Fruit fly (Drosophila melanogaster) whole organism, adult: ENCODE data around the gene CG15260.

ENCODE experiments used
- CG11617 ChIP-seq: fragments of 200-800 bp; sonication (Bioruptor generic); optimal IDR thresholded peaks from 2 replicates; lab custom pipeline; 2017; ENCODE audit warnings: mild to moderate bottlenecking, missing biosample characterization, missing genetic modification reagents, missing genetic modification characterization
- CG12768 ChIP-seq: fragments of 200-800 bp; sonication (Bioruptor generic); optimal IDR thresholded peaks from 2 replicates; lab custom pipeline; 2017; ENCODE audit warnings: missing biosample characterization, missing genetic modification characterization, mild to moderate bottlenecking, moderate library complexity, missing genetic modification reagents
- CG14711 ChIP-seq: fragments of 200-800 bp; sonication (Bioruptor generic); optimal IDR thresholded peaks from 2 replicates; lab custom pipeline; 2018; ENCODE audit warnings: missing biosample characterization, mild to moderate bottlenecking, missing genetic modification characterization, moderate library complexity
- CG1620 ChIP-seq: fragments of 200-800 bp; sonication (Bioruptor generic); optimal IDR thresholded peaks from 2 replicates; lab custom pipeline; 2016; ENCODE audit warnings: missing biosample characterization, missing genetic modification characterization
- CG33017 ChIP-seq: fragments of 200-800 bp; sonication (Bioruptor generic); optimal IDR thresholded peaks from 2 replicates; lab custom pipeline; 2018; ENCODE audit warnings: missing biosample characterization, mild to moderate bottlenecking, missing genetic modification characterization, moderate library complexity
- CG5204 ChIP-seq: fragments of 200-800 bp; sonication (Bioruptor generic); optimal IDR thresholded peaks from 2 replicates; lab custom pipeline; 2016; ENCODE audit warnings: missing biosample characterization, missing genetic modification characterization
- CG7045 ChIP-seq: fragments of 200-800 bp; sonication (Bioruptor generic); optimal IDR thresholded peaks from 2 replicates; lab custom pipeline; 2017; ENCODE audit warnings: missing biosample characterization, mild to moderate bottlenecking, missing genetic modification characterization
- CG7101 ChIP-seq: fragments of 200-800 bp; sonication (Bioruptor generic); optimal IDR thresholded peaks from 2 replicates; lab custom pipeline; 2018; ENCODE audit warnings: missing biosample characterization, mild to moderate bottlenecking, missing genetic modification characterization, moderate library complexity
- Clk ChIP-seq: fragments of 200-800 bp; sonication (Bioruptor generic); optimal IDR thresholded peaks from 2 replicates; lab custom pipeline; 2017; ENCODE audit warnings: missing biosample characterization, missing genetic modification characterization
- Crg-1 ChIP-seq: fragments of 200-800 bp; sonication (Bioruptor generic); optimal IDR thresholded peaks from 2 replicates; lab custom pipeline; 2016; ENCODE audit warnings: missing biosample characterization, missing genetic modification characterization
- Hr96 ChIP-seq: fragments of 200-800 bp; sonication (Bioruptor generic); optimal IDR thresholded peaks from 2 replicates; lab custom pipeline; 2016; ENCODE audit warnings: missing biosample characterization, missing genetic modification characterization
- Mnt ChIP-seq: fragments of 200-800 bp; sonication (Bioruptor generic); optimal IDR thresholded peaks from 2 replicates; lab custom pipeline; 2016; ENCODE audit warnings: missing biosample characterization, mild to moderate bottlenecking, missing genetic modification characterization
- bab1 ChIP-seq: fragments of 200-800 bp; sonication (Bioruptor generic); optimal IDR thresholded peaks from 3 replicates; lab custom pipeline; 2019; ENCODE audit warnings: missing biosample characterization, mild to moderate bottlenecking, missing genetic modification characterization, moderate library complexity
- cic ChIP-seq: fragments of 200-800 bp; sonication (Bioruptor generic); optimal IDR thresholded peaks from 2 replicates; lab custom pipeline; 2017; ENCODE audit warnings: missing biosample characterization, mild to moderate bottlenecking, missing genetic modification characterization, moderate library complexity
- cnc ChIP-seq, 2 experiments: fragments of >200 bp; optimal IDR thresholded peaks; 2 replicates each; lab custom pipeline; 2017
- kay ChIP-seq: fragments of 200-800 bp; sonication (Bioruptor generic); peaks from one replicate; lab custom pipeline; 2016; ENCODE audit warnings: missing biosample characterization, missing genetic modification characterization, borderline replicate concordance
- ovo ChIP-seq: fragments of 200-800 bp; sonication (Bioruptor generic); optimal IDR thresholded peaks from 2 replicates; lab custom pipeline; 2016; ENCODE audit warnings: missing biosample characterization, missing genetic modification characterization
- pad ChIP-seq: fragments of 200-800 bp; sonication (Bioruptor generic); optimal IDR thresholded peaks from 3 replicates; lab custom pipeline; 2017; ENCODE audit warnings: missing biosample characterization, missing genetic modification characterization, mild to moderate bottlenecking, moderate library complexity, missing genetic modification reagents
- tj ChIP-seq: fragments of 200-800 bp; sonication (Bioruptor generic); optimal IDR thresholded peaks from 3 replicates; lab custom pipeline; 2017; ENCODE audit warnings: missing biosample characterization, mild to moderate bottlenecking, missing genetic modification characterization, moderate library complexity
- toe ChIP-seq: fragments of 200-800 bp; sonication (Bioruptor generic); optimal IDR thresholded peaks from 2 replicates; lab custom pipeline; 2016; ENCODE audit warnings: missing biosample characterization, missing genetic modification characterization

Gene CG15260

DNA sequence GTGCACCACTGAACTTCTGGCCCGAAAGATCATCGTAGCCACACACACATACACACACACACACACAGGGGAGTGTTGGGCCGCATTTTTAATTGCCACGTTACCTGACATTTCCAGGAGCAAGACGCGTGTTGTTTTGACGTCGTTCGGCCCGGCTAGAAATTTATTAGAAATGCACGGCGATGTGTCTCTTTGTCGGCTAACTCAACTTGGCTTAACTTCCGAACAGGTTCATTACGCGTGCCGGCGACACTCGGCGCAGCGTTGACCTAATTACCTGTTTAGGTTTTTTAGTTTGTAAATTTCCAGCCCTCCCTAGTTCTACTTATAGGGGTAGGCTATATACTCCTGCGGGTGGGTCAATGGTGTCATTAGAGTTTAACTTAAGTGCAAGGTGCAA is 27.8 kb upstream of the CG15260 start:
- no peak for TF ChIP-seq CG12768 (GFP tag; lab: Kevin White, UChicago)
- TF ChIP-seq pad: no peak
- no peak for TF ChIP-seq CG7101 (tag; lab: Kevin White, UChicago)

DNA sequence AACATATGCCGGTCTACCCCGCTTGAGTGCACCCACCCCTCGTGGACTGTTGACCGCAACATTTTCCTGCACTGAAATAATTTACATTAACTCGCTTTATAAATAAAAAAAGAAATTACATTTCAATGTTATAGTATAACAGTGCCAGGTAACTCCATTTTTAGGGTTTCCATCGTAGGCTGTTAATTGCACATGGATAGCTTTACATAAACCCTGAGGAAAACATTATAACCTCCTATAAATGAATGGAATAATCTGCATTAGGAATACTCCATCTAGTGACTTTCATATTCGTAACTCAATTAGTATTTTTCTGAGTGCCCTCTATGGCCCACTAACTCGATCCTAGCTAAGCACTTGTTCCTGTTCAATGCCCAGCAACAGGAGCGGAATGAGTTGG is 27.2 kb upstream of the CG15260 start:
- TF ChIP-seq CG11617: no peak
- no peak for TF ChIP-seq pad
- TF ChIP-seq CG5204: no peak
- no peak for TF ChIP-seq ovo (GFP tag; lab: Kevin White, UChicago)
- TF ChIP-seq kay (GFP tag; lab: Kevin White, UChicago): no peak
- TF ChIP-seq CG7101 (tag; lab: Kevin White, UChicago): no peak
- TF ChIP-seq cnc (optimal IDR thresholded peaks at IDR 0.05; lab: Kevin White, UChicago): no peak

DNA sequence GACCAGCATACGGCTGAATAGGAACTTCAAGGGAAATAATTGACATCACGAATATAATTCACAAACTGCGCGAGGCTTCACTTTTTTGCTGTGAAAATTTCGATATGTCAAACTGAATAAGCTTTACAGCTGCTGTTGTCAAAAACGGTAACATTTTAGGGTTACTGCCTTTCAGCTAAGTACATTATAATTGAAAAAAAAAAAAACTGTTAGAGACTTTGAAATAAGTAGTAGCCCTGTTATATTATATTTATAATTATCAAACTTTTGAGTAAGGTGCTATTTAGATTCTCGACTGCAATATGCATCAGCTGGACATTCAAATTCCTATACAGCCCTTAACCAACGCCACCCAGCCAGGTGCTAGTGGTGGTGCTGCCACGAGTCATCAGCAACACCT is 26.8 kb upstream of the CG15260 start, which contains the start of gene nht:
Gene nht (minus strand): TSS at position 101 of the 400 bp plus-strand sequence.
- TF ChIP-seq ovo (GFP tag; lab: Kevin White, UChicago): no peak
- no peak for TF ChIP-seq Hr96
- TF ChIP-seq toe: no peak
- no peak for TF ChIP-seq cnc (optimal IDR thresholded peaks at IDR 0.05; lab: Kevin White, UChicago)
- TF ChIP-seq tj (GFP tag; lab: Kevin White, UChicago): no peak
- TF ChIP-seq CG5204: no peak
- no peak for TF ChIP-seq CG7045 (GFP tag; lab: Kevin White, UChicago)
- no peak for TF ChIP-seq CG11617
- TF ChIP-seq CG33017 (tag; lab: Kevin White, UChicago): no peak
- TF ChIP-seq Clk: no peak
- TF ChIP-seq pad: no peak
- TF ChIP-seq CG7101 (tag; lab: Kevin White, UChicago): no peak
- no peak for TF ChIP-seq CG14711 (tag; lab: Kevin White, UChicago)

DNA sequence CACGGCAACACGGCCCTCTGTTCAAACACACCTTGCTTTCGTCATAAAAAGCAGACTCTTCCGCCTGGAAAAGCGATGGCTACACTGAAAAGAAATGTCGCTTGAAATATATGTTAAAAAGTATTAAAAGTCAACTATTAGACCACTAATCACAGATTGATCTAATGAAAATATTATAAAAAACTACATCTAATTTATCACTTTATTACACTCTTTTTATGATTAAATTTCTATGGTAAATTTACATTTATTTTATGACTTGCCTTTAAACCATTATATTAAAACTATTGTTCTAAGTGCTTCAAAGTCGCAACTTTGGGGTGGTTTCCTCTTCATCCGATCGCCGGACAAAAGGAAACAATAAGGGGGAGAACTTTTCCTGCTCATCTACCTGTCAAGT is 24.4 kb upstream of the CG15260 start:
- TF ChIP-seq tj (GFP tag; lab: Kevin White, UChicago) (no peak), kay (GFP tag; lab: Kevin White, UChicago) (no peak), ovo (GFP tag; lab: Kevin White, UChicago) (no peak), Mnt (GFP tag; lab: Kevin White, UChicago) (no peak), CG11617 (no peak), Hr96 (no peak), CG5204 (no peak), pad (no peak), CG7101 (tag; lab: Kevin White, UChicago) (no peak), toe (no peak)

DNA sequence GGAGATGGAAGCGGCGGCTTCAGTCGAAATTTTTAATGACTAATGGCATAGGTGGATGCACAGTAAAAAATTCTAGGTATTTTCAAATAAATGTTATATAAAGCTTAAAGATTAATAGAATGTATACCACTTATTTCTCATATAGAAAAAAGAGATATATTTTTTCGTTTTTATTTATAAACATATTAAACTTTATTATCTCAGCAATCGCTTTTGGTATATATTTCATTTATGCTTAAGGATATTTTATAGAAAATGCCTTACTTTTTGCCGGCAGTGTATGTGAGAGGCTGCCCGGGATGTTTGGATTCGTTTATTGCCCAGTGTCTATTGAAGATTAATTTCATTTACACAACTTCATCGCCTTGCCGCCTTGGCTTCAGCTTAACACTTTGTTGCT is 22.9 kb upstream of the CG15260 start:
- TF ChIP-seq Crg-1: no peak
- no peak for TF ChIP-seq cic (GFP tag; lab: Kevin White, UChicago)
- no peak for TF ChIP-seq CG12768 (GFP tag; lab: Kevin White, UChicago)
- TF ChIP-seq toe: no peak
- no peak for TF ChIP-seq Hr96
- TF ChIP-seq cnc (optimal IDR thresholded peaks at IDR 0.05; lab: Kevin White, UChicago): no peak
- no peak for TF ChIP-seq pad
- TF ChIP-seq Mnt (GFP tag; lab: Kevin White, UChicago): no peak
- TF ChIP-seq tj (GFP tag; lab: Kevin White, UChicago): no peak
- no peak for TF ChIP-seq kay (GFP tag; lab: Kevin White, UChicago)
- TF ChIP-seq Clk: no peak
- no peak for TF ChIP-seq CG33017 (tag; lab: Kevin White, UChicago)
- no peak for TF ChIP-seq CG14711 (tag; lab: Kevin White, UChicago)
- no peak for TF ChIP-seq CG7045 (GFP tag; lab: Kevin White, UChicago)
- no peak for TF ChIP-seq CG1620 (GFP tag; lab: Kevin White, UChicago)
- no peak for TF ChIP-seq bab1 (GFP tag; lab: Kevin White, UChicago)
- no peak for TF ChIP-seq ovo (GFP tag; lab: Kevin White, UChicago)

DNA sequence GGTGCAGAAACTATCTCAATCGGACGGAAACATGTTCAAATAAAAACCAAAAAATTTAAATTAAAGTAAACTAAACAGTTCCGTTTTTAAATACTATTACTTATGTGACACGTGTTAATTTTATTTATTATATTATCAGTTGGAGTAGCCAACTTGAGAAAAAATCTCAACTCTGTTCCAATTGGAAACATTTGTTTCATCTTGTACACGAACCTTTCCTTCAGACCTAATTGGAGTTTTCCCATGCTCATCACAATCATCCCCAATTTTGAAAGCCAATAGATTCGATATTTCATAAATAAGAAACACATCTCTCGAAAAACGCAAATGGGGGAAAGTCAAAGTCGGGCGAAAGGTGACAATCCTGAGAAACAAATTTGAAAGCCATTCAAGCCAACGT is 14.8 kb upstream of the CG15260 start:
- no peak for TF ChIP-seq toe

DNA sequence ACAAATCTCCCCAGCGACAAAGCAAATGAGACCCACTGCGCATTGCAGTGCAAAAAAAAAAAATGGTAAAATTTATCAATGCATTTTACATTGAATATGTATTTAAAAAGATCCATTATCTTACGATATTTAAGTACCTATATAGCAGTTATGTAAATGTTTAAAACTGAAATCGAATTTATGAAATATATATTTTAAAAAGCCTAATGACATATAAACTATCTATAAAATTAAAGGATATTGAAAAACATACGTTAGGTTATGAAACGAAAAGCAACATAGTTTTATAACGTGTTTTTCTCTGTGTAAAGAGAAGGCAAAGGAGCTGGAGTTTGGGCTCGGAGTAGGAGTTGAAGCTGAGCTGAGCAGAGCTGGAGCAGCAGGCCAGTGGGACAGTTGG is 12.3 kb upstream of the CG15260 start:
- TF ChIP-seq CG11617: no peak
- TF ChIP-seq Hr96: no peak
- TF ChIP-seq toe: no peak
- no peak for TF ChIP-seq Clk
- no peak for TF ChIP-seq CG7101 (tag; lab: Kevin White, UChicago)
- TF ChIP-seq Crg-1: no peak
- TF ChIP-seq CG33017 (tag; lab: Kevin White, UChicago): no peak
- TF ChIP-seq cic (GFP tag; lab: Kevin White, UChicago): no peak
- TF ChIP-seq CG7045 (GFP tag; lab: Kevin White, UChicago): no peak
- TF ChIP-seq tj (GFP tag; lab: Kevin White, UChicago): no peak
- TF ChIP-seq ovo (GFP tag; lab: Kevin White, UChicago): no peak
- no peak for TF ChIP-seq cnc (optimal IDR thresholded peaks at IDR 0.05; lab: Kevin White, UChicago)
- no peak for TF ChIP-seq bab1 (GFP tag; lab: Kevin White, UChicago)
- no peak for TF ChIP-seq Mnt (GFP tag; lab: Kevin White, UChicago)
- no peak for TF ChIP-seq CG12768 (GFP tag; lab: Kevin White, UChicago)
- no peak for TF ChIP-seq CG1620 (GFP tag; lab: Kevin White, UChicago)
- no peak for TF ChIP-seq CG14711 (tag; lab: Kevin White, UChicago)

DNA sequence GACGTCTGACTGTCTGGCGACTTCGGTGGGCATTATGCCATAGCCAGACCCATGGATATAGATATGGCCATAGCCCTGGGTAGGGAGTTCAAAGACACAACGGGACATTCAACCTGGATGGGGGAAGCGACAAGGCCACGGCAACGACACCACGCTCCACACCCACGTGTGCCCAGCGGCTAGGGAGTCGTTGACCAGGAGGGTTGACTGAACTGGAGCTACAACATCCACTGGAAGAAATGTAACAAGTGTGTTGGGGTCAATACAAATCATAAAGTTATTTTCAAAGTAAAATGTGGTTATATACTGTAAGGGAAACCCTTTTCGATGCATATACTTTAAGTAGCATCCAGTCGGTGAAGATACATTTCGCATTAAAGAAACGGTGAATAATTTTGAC is 9.8 kb upstream of the CG15260 start:
- TF ChIP-seq CG14711 (tag; lab: Kevin White, UChicago) (no peak), CG7045 (GFP tag; lab: Kevin White, UChicago) (no peak), Clk (no peak), ovo (GFP tag; lab: Kevin White, UChicago) (no peak), toe (no peak), tj (GFP tag; lab: Kevin White, UChicago) (no peak)
